Fruit fly (Drosophila melanogaster) whole organism, embryonic: ENCODE measurements around the gene CG31268.

ENCODE experiments used
- Atf3 ChIP-seq: fragments of 200-800 bp; sonication (Bioruptor generic); optimal IDR thresholded peaks from 3 replicates; lab custom pipeline; 2016; ENCODE audit warnings: missing biosample characterization, missing genetic modification characterization
- Blimp-1 ChIP-seq: fragments of 200-800 bp; sonication (Bioruptor generic); optimal IDR thresholded peaks from 3 replicates; lab custom pipeline; 2018; ENCODE audit warnings: missing biosample characterization, missing genetic modification characterization, mild to moderate bottlenecking, moderate library complexity, missing genetic modification reagents
- CG11456 ChIP-seq: fragments of 200-800 bp; sonication (Bioruptor generic); IDR thresholded peaks from 3 replicates; pipeline ENCODE4 v1.3.6; 2022; ENCODE audit warnings: missing biosample characterization, missing genetic modification characterization
- CG12071 ChIP-seq: fragments of 200-800 bp; sonication (Bioruptor generic); optimal IDR thresholded peaks from 3 replicates; lab custom pipeline; 2018; ENCODE audit warnings: missing biosample characterization, mild to moderate bottlenecking, missing genetic modification characterization
- CG12299 ChIP-seq: fragments of 200-800 bp; sonication (Bioruptor generic); optimal IDR thresholded peaks from 2 replicates; lab custom pipeline; 2018; ENCODE audit warnings: missing biosample characterization, mild to moderate bottlenecking, missing genetic modification characterization
- CG12744 ChIP-seq: fragments of 200-800 bp; sonication (Bioruptor generic); optimal IDR thresholded peaks from 2 replicates; lab custom pipeline; 2016; ENCODE audit warnings: missing biosample characterization, missing genetic modification characterization
- CG13296 ChIP-seq: fragments of 200-800 bp; sonication (Bioruptor generic); optimal IDR thresholded peaks from 3 replicates; lab custom pipeline; 2018; ENCODE audit warnings: missing biosample characterization, mild to moderate bottlenecking, missing genetic modification characterization
- CG15479 ChIP-seq: fragments of 200-800 bp; sonication (Bioruptor generic); optimal IDR thresholded peaks from 3 replicates; lab custom pipeline; 2019; ENCODE audit warnings: missing biosample characterization, mild to moderate bottlenecking, missing genetic modification characterization, moderate library complexity
- CG15601 ChIP-seq: fragments of 200-800 bp; sonication (Bioruptor generic); optimal IDR thresholded peaks from 3 replicates; lab custom pipeline; 2019; ENCODE audit warnings: missing biosample characterization, mild to moderate bottlenecking, missing genetic modification characterization, moderate library complexity
- CG15696 ChIP-seq: fragments of 200-800 bp; sonication (Bioruptor generic); optimal IDR thresholded peaks from 2 replicates; lab custom pipeline; 2019; ENCODE audit warnings: missing biosample characterization, mild to moderate bottlenecking, missing genetic modification characterization, moderate library complexity
- CG16815 ChIP-seq: fragments of 200-800 bp; sonication (Bioruptor generic); optimal IDR thresholded peaks from 3 replicates; lab custom pipeline; 2017; ENCODE audit warnings: missing biosample characterization, mild to moderate bottlenecking, missing genetic modification characterization
- CG1792 ChIP-seq: fragments of 200-800 bp; sonication (Bioruptor generic); optimal IDR thresholded peaks from 2 replicates; lab custom pipeline; 2016; ENCODE audit warnings: missing biosample characterization, missing genetic modification characterization
- CG2678 ChIP-seq: fragments of 200-800 bp; sonication (Bioruptor generic); optimal IDR thresholded peaks from 3 replicates; lab custom pipeline; 2019; ENCODE audit warnings: missing biosample characterization, mild to moderate bottlenecking, missing genetic modification characterization, moderate library complexity
- CG33213 ChIP-seq: fragments of 200-800 bp; sonication (Bioruptor generic); optimal IDR thresholded peaks from 3 replicates; lab custom pipeline; 2016; ENCODE audit warnings: missing biosample characterization, missing genetic modification characterization
- CG3847 ChIP-seq: fragments of 200-800 bp; sonication (Bioruptor generic); IDR thresholded peaks from 2 replicates; pipeline ENCODE4 v1.3.6; 2022; ENCODE audit warnings: missing biosample characterization, missing genetic modification characterization
- CG6813 ChIP-seq: fragments of 200-800 bp; sonication (Bioruptor generic); optimal IDR thresholded peaks from 2 replicates; lab custom pipeline; 2017; ENCODE audit warnings: missing biosample characterization, missing genetic modification characterization, mild to moderate bottlenecking, moderate library complexity, missing genetic modification reagents
- CG7372 ChIP-seq: fragments of 200-800 bp; sonication (Bioruptor generic); IDR thresholded peaks from 2 replicates; pipeline ENCODE4 v1.3.6; 2022; ENCODE audit warnings: missing biosample characterization, missing genetic modification characterization
- CG7963 ChIP-seq: fragments of 200-800 bp; sonication (Bioruptor generic); IDR thresholded peaks from 3 replicates; pipeline ENCODE4 v1.3.6; 2022; ENCODE audit warnings: missing biosample characterization, missing genetic modification characterization; ENCODE audit not compliant: partially characterized antibody
- CG7987 ChIP-seq: fragments of 200-800 bp; sonication (Bioruptor generic); optimal IDR thresholded peaks from 2 replicates; lab custom pipeline; 2018; ENCODE audit warnings: missing biosample characterization, mild to moderate bottlenecking, missing genetic modification characterization, moderate library complexity
- Fer1 ChIP-seq: fragments of 200-800 bp; sonication (Bioruptor generic); optimal IDR thresholded peaks from 2 replicates; lab custom pipeline; 2017; ENCODE audit warnings: missing biosample characterization, mild to moderate bottlenecking, missing genetic modification characterization
- Fer3 ChIP-seq: fragments of 200-800 bp; sonication (Bioruptor generic); optimal IDR thresholded peaks from 2 replicates; lab custom pipeline; 2018; ENCODE audit warnings: missing biosample characterization, mild to moderate bottlenecking, missing genetic modification characterization, moderate library complexity
- H15 ChIP-seq: fragments of 200-800 bp; sonication (Bioruptor generic); IDR thresholded peaks from 3 replicates; pipeline ENCODE4 v1.3.6; 2022; ENCODE audit warnings: missing biosample characterization, missing genetic modification characterization
- MESR4 ChIP-seq: fragments of 200-800 bp; sonication (Bioruptor generic); optimal IDR thresholded peaks from 2 replicates; lab custom pipeline; 2018; ENCODE audit warnings: missing biosample characterization, mild to moderate bottlenecking, missing genetic modification characterization, moderate library complexity
- MTF-1 ChIP-seq: fragments of 200-800 bp; sonication (Bioruptor generic); optimal IDR thresholded peaks from 2 replicates; lab custom pipeline; 2018; ENCODE audit warnings: missing biosample characterization, mild to moderate bottlenecking, missing genetic modification characterization, borderline replicate concordance
- Meics ChIP-seq: fragments of 200-800 bp; sonication (Bioruptor generic); optimal IDR thresholded peaks from 2 replicates; lab custom pipeline; 2017; ENCODE audit warnings: missing biosample characterization, mild to moderate bottlenecking, missing genetic modification characterization
- Nf-YB ChIP-seq: fragments of 200-800 bp; sonication (Bioruptor generic); optimal IDR thresholded peaks from 3 replicates; lab custom pipeline; 2019; ENCODE audit warnings: missing biosample characterization, mild to moderate bottlenecking, missing genetic modification characterization, moderate library complexity
- NfI ChIP-seq: fragments of 200-800 bp; sonication (Bioruptor generic); optimal IDR thresholded peaks from 3 replicates; lab custom pipeline; 2018; ENCODE audit warnings: missing biosample characterization, mild to moderate bottlenecking, missing genetic modification characterization, moderate library complexity
- Oli ChIP-seq: fragments of 200-800 bp; sonication (Bioruptor generic); optimal IDR thresholded peaks from 2 replicates; lab custom pipeline; 2018; ENCODE audit warnings: missing biosample characterization, mild to moderate bottlenecking, missing genetic modification characterization, moderate library complexity
- Rx ChIP-seq: fragments of 200-800 bp; sonication (Bioruptor generic); IDR thresholded peaks from 2 replicates; pipeline ENCODE4 v1.3.6; 2022; ENCODE audit warnings: missing biosample characterization, missing genetic modification characterization
- Scr ChIP-seq: fragments of 200-800 bp; sonication (Bioruptor generic); IDR thresholded peaks from 2 replicates; pipeline ENCODE4 v1.3.6; 2022; ENCODE audit warnings: missing biosample characterization, missing genetic modification characterization; ENCODE audit not compliant: partially characterized antibody
- Xrp1 ChIP-seq: fragments of 200-800 bp; sonication (Bioruptor generic); IDR thresholded peaks from 2 replicates; pipeline ENCODE4 v1.3.6; 2022; ENCODE audit warnings: missing biosample characterization, missing genetic modification characterization
- amos ChIP-seq: fragments of 200-800 bp; sonication (Bioruptor generic); IDR thresholded peaks from 2 replicates; pipeline ENCODE4 v1.3.6; 2022; ENCODE audit warnings: missing biosample characterization, missing genetic modification characterization; ENCODE audit not compliant: partially characterized antibody
- chn ChIP-seq: fragments of 200-800 bp; sonication (Bioruptor generic); optimal IDR thresholded peaks from 2 replicates; lab custom pipeline; 2016; ENCODE audit warnings: missing biosample characterization, missing genetic modification characterization
- dimm ChIP-seq: fragments of 200-800 bp; sonication (Bioruptor generic); IDR thresholded peaks from 2 replicates; pipeline ENCODE4 v1.3.6; 2022; ENCODE audit warnings: missing biosample characterization, missing genetic modification characterization
- dmrt99B ChIP-seq: fragments of 200-800 bp; sonication (Bioruptor generic); optimal IDR thresholded peaks from 2 replicates; lab custom pipeline; 2018; ENCODE audit warnings: missing biosample characterization, mild to moderate bottlenecking, missing genetic modification characterization, moderate library complexity
- ems ChIP-seq: fragments of 200-800 bp; sonication (Bioruptor generic); optimal IDR thresholded peaks from 3 replicates; lab custom pipeline; 2016; ENCODE audit warnings: missing biosample characterization, missing genetic modification characterization
- fd102C ChIP-seq: fragments of 200-800 bp; sonication (Bioruptor generic); optimal IDR thresholded peaks from 2 replicates; lab custom pipeline; 2018; ENCODE audit warnings: missing biosample characterization, mild to moderate bottlenecking, missing genetic modification characterization, moderate library complexity
- grn ChIP-seq: fragments of 200-800 bp; sonication (Bioruptor generic); optimal IDR thresholded peaks from 3 replicates; lab custom pipeline; 2017; ENCODE audit warnings: missing biosample characterization, missing genetic modification characterization
- ken ChIP-seq: fragments of 200-800 bp; sonication (Bioruptor generic); IDR thresholded peaks from 3 replicates; pipeline ENCODE4 v1.3.6; 2022; ENCODE audit warnings: missing biosample characterization, missing genetic modification characterization
- org-1 ChIP-seq: fragments of 200-800 bp; sonication (Bioruptor generic); optimal IDR thresholded peaks from 2 replicates; lab custom pipeline; 2017; ENCODE audit warnings: missing biosample characterization, missing genetic modification characterization
- pho ChIP-seq: fragments of 200-800 bp; sonication (Bioruptor generic); optimal IDR thresholded peaks from 2 replicates; lab custom pipeline; 2016; ENCODE audit warnings: missing biosample characterization, missing genetic modification characterization
- prd ChIP-seq, 3 experiments: fragments of >200 bp in 2 of 3; fragments of 200-800 bp in 1 of 3; sonication (Bioruptor generic) in 1 of 3; optimal IDR thresholded peaks in 2 of 3; IDR thresholded peaks in 1 of 3; 2 replicates in 2 of 3; 3 replicates in 1 of 3; pipeline versions ENCODE4 v1.3.6 to Lab custom; 2017 to 2022; ENCODE audit warnings: missing biosample characterization in 1 of 3, missing genetic modification characterization in 1 of 3
- pzg ChIP-seq: fragments of 200-800 bp; sonication (Bioruptor generic); optimal IDR thresholded peaks from 3 replicates; lab custom pipeline; 2018; ENCODE audit warnings: missing biosample characterization, mild to moderate bottlenecking, missing genetic modification characterization, moderate library complexity
- repo ChIP-seq: fragments of 200-800 bp; sonication (Bioruptor generic); optimal IDR thresholded peaks from 2 replicates; lab custom pipeline; 2016; ENCODE audit warnings: missing biosample characterization, missing genetic modification characterization
- sens ChIP-seq: fragments of 200-800 bp; sonication (Bioruptor generic); peaks from one replicate; lab custom pipeline; 2016; ENCODE audit warnings: missing biosample characterization, missing genetic modification characterization
- sim ChIP-seq: fragments of 200-800 bp; sonication (Bioruptor generic); IDR thresholded peaks from 2 replicates; pipeline ENCODE4 v1.3.6; 2022; ENCODE audit warnings: missing biosample characterization, missing genetic modification characterization
- so ChIP-seq: fragments of 200-800 bp; sonication (Bioruptor generic); IDR thresholded peaks from 3 replicates; pipeline ENCODE4 v1.3.6; 2022; ENCODE audit warnings: missing biosample characterization, missing genetic modification characterization
- tin ChIP-seq: fragments of 200-800 bp; sonication (Bioruptor generic); optimal IDR thresholded peaks from 3 replicates; lab custom pipeline; 2016; ENCODE audit warnings: missing biosample characterization, missing genetic modification characterization
- tll ChIP-seq, 2 experiments: fragments of 200-800 bp in 1 of 2; fragments of >200 bp in 1 of 2; sonication (Bioruptor generic) in 1 of 2; optimal IDR thresholded peaks; 2 replicates each; lab custom pipeline; 2017 to 2019; ENCODE audit warnings: missing biosample characterization in 2 of 2, missing genetic modification characterization in 2 of 2, mild to moderate bottlenecking in 1 of 2, moderate library complexity in 1 of 2
- unc-4 ChIP-seq: fragments of 200-800 bp; sonication (Bioruptor generic); IDR thresholded peaks from 2 replicates; pipeline ENCODE4 v1.3.6; 2022; ENCODE audit warnings: missing biosample characterization, missing genetic modification characterization; ENCODE audit not compliant: partially characterized antibody

CG31268 gene

DNA sequence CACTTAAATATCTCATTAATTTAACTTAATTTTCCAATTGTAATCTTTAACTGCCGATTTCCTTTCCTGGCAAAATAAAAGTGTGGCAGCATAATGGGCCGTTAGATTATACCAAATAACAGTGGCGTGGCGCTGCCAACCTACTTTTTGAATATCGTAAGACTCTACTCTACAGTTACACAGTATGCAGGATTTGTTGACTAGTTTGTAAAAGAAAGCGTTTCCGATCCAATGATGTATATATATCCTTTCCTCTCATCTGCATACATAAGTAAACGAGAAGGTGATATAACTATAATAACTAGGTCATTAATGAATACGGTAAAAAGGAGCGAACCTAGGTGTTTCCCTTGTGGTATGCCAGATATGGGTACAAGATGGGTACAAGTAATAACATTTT lies 39.8 kb upstream of the CG31268 start, which contains the start of gene EMC2B (continued):
- TF ChIP-seq chn (no peak), CG12744 (GFP tag; lab: Kevin White, UChicago) (no peak), CG33213 (GFP tag; lab: Kevin White, UChicago) (peak; percentile 44), grn (no peak), Xrp1 (no peak), CG15479 (no peak), org-1 (GFP tag; lab: Kevin White, UChicago) (no peak), prd (optimal IDR thresholded peaks at IDR 0.05; lab: Kevin White, UChicago) (no peak), prd (GFP tag; IDR thresholded peaks at IDR 0.05; lab: Robert Waterston, UW) (no peak), CG6813 (GFP tag; lab: Kevin White, UChicago) (no peak), tin (GFP tag; lab: Kevin White, UChicago) (peak; percentile 23), H15 (GFP tag; lab: Robert Waterston, UW) (no peak), MTF-1 (GFP tag; lab: Kevin White, UChicago) (no peak), dimm (GFP tag; lab: Robert Waterston, UW) (no peak), Fer3 (peak; percentile 29), MESR4 (GFP tag; lab: Kevin White, UChicago) (peak; percentile 53), Scr (GFP tag; lab: Robert Waterston, UW) (no peak), CG16815 (GFP tag; lab: Kevin White, UChicago) (no peak), Blimp-1 (GFP tag; lab: Kevin White, UChicago) (no peak), CG7372 (GFP tag; lab: Robert Waterston, UW) (no peak), pzg (GFP tag; lab: Kevin White, UChicago) (peak; percentile 71), tll (GFP tag; optimal IDR thresholded peaks at IDR 0.05; lab: Kevin White, UChicago) (no peak), CG7963 (GFP tag; lab: Robert Waterston, UW) (no peak), pho (GFP tag; lab: Kevin White, UChicago) (no peak), unc-4 (GFP tag; lab: Robert Waterston, UW) (no peak), sim (GFP tag; lab: Robert Waterston, UW) (no peak), CG7987 (GFP tag; lab: Kevin White, UChicago) (no peak), dmrt99B (tag; lab: Kevin White, UChicago) (peak; percentile 38), CG13296 (GFP tag; lab: Kevin White, UChicago) (no peak), amos (GFP tag; lab: Robert Waterston, UW) (no peak), Rx (GFP tag; lab: Robert Waterston, UW) (no peak), ems (GFP tag; lab: Kevin White, UChicago) (no peak), CG3847 (no peak), Oli (peak; percentile 34), Atf3 (GFP tag; lab: Kevin White, UChicago) (no peak), Fer1 (peak; percentile 24), CG11456 (GFP tag; lab: Robert Waterston, UW) (no peak), Nf-YB (GFP tag; lab: Kevin White, UChicago) (no peak), CG2678 (tag; lab: Kevin White, UChicago) (peak; percentile 46), ken (GFP tag; lab: Robert Waterston, UW) (no peak), NfI (GFP tag; lab: Kevin White, UChicago) (peak; percentile 36), CG12071 (GFP tag; lab: Kevin White, UChicago) (no peak), Meics (GFP tag; lab: Kevin White, UChicago) (peak; percentile 23), fd102C (no peak), CG12299 (tag; lab: Kevin White, UChicago) (no peak), sens (peak; percentile 86), CG15601 (tag; lab: Kevin White, UChicago) (no peak), CG1792 (GFP tag; lab: Kevin White, UChicago) (peak; percentile 10), repo (GFP tag; lab: Kevin White, UChicago) (no peak), CG15696 (tag; lab: Kevin White, UChicago) (peak; percentile 5), so (GFP tag; lab: Robert Waterston, UW) (no peak)
